Worm (Caenorhabditis elegans) whole organism, L4/young adult: ENCODE measurements around the gene C01C10.2.

Experiments used
- W03F9.2 ChIP-seq: fragments of 150-350 bp; optimal IDR thresholded peaks from 2 replicates; lab custom pipeline; 2014; ENCODE audit warnings: missing biosample characterization, missing genetic modification characterization
- him-1 ChIP-seq: sonication (generic microtip); optimal IDR thresholded peaks from 2 replicates; lab custom pipeline; 2016; ENCODE audit warnings: missing genotype, missing genetic modification reagents, missing genetic modification characterization, missing compliant biosample characterization

ce11 chrX:7436912-7437311 lies 1.0 kb downstream of the C01C10.2 start:
- TF ChIP-seq him-1 (tag; lab: Kevin White, UChicago) (no peak), W03F9.2 (no peak)
